Worm (Caenorhabditis elegans) whole organism, young adult: ENCODE results near the gene prdx-3.

Experiments used
- B0019.2 ChIP-seq: fragments of 200-800 bp; sonication (Bioruptor generic); conservative IDR thresholded peaks from 2 replicates; pipeline ENCODE4 v1.3.6; 2022; ENCODE audit warnings: missing genetic modification reagents, missing genetic modification characterization, missing compliant biosample characterization
- B0035.1 ChIP-seq: sonication (generic microtip); optimal IDR thresholded peaks from 2 replicates; lab custom pipeline; 2016; ENCODE audit warnings: missing genetic modification characterization, mild to moderate bottlenecking, missing compliant biosample characterization, missing genotype, missing genetic modification reagents
- F10E7.11 ChIP-seq: sonication (generic microtip); optimal IDR thresholded peaks from 2 replicates; lab custom pipeline; 2017; ENCODE audit warnings: mild to moderate bottlenecking, missing genetic modification characterization, moderate library complexity, missing compliant biosample characterization
- F23B12.7 ChIP-seq: sonication (generic microtip); optimal IDR thresholded peaks from 2 replicates; lab custom pipeline; 2017; ENCODE audit warnings: missing genetic modification characterization, mild to moderate bottlenecking, missing compliant biosample characterization, antibody characterized with exemption, moderate library complexity; ENCODE audit not compliant: insufficient read depth
- F33H1.4 ChIP-seq: fragments of 200-800 bp; sonication (Bioruptor generic); IDR thresholded peaks from 2 replicates; pipeline ENCODE4 v1.3.6; 2022; ENCODE audit warnings: missing genetic modification reagents, missing genetic modification characterization, missing compliant biosample characterization
- F52B5.7 ChIP-seq: sonication (generic microtip); optimal IDR thresholded peaks from 2 replicates; lab custom pipeline; 2016; ENCODE audit warnings: mild to moderate bottlenecking, missing genetic modification characterization, missing compliant biosample characterization
- Y95B8A.8 ChIP-seq: fragments of 200-800 bp; sonication (Bioruptor generic); IDR thresholded peaks from 2 replicates; pipeline ENCODE4 v1.3.6; 2022; ENCODE audit warnings: missing genetic modification reagents, missing genetic modification characterization, missing compliant biosample characterization
- ZK185.1 ChIP-seq: sonication (generic microtip); optimal IDR thresholded peaks from 2 replicates; lab custom pipeline; 2016; ENCODE audit warnings: mild to moderate bottlenecking, missing genetic modification characterization, missing compliant biosample characterization; ENCODE audit not compliant: poor library complexity, severe bottlenecking
- aptf-2 ChIP-seq: fragments of 200-800 bp; sonication (Bioruptor generic); conservative IDR thresholded peaks from 2 replicates; pipeline ENCODE4 v1.3.6; 2022; ENCODE audit warnings: missing genetic modification reagents, missing genetic modification characterization, missing compliant biosample characterization
- atf-7 ChIP-seq: sonication (generic microtip); optimal IDR thresholded peaks from 2 replicates; lab custom pipeline; 2017; ENCODE audit warnings: mild to moderate bottlenecking, missing genetic modification characterization, missing compliant biosample characterization
- athp-1 ChIP-seq: sonication (generic microtip); optimal IDR thresholded peaks from 2 replicates; lab custom pipeline; 2017; ENCODE audit warnings: mild to moderate bottlenecking, missing genetic modification characterization, missing compliant biosample characterization
- attf-5 ChIP-seq: fragments of 200-800 bp; sonication (Bioruptor generic); optimal IDR thresholded peaks from 2 replicates; lab custom pipeline; 2018; ENCODE audit warnings: mild to moderate bottlenecking, missing genetic modification characterization, missing compliant biosample characterization
- bed-1 ChIP-seq: fragments of 200-800 bp; sonication (Bioruptor generic); IDR thresholded peaks from 2 replicates; pipeline ENCODE4 v1.3.6; 2022; ENCODE audit warnings: missing genetic modification reagents, missing genetic modification characterization, missing compliant biosample characterization
- bed-2 ChIP-seq: fragments of 200-800 bp; sonication (Bioruptor generic); IDR thresholded peaks from 2 replicates; pipeline ENCODE4 v1.3.6; 2022; ENCODE audit warnings: missing genetic modification reagents, missing genetic modification characterization, missing compliant biosample characterization
- cebp-1 ChIP-seq, 2 experiments: fragments of 200-800 bp in 1 of 2; sonication (Bioruptor generic) in 1 of 2; sonication (generic microtip) in 1 of 2; IDR thresholded peaks in 1 of 2; optimal IDR thresholded peaks in 1 of 2; 2 replicates each; pipeline versions ENCODE4 v1.3.6 to Lab custom; 2017 to 2022; ENCODE audit warnings: missing compliant biosample characterization in 2 of 2, missing genetic modification characterization in 2 of 2, mild to moderate bottlenecking in 1 of 2, missing genetic modification reagents in 1 of 2, moderate library complexity in 1 of 2
- cebp-2 ChIP-seq: fragments of 200-800 bp; sonication (Bioruptor generic); IDR thresholded peaks from 2 replicates; pipeline ENCODE4 v1.3.6; 2022; ENCODE audit warnings: missing genetic modification characterization, missing compliant biosample characterization
- ceh-27 ChIP-seq: fragments of 200-800 bp; sonication (Bioruptor generic); optimal IDR thresholded peaks from 2 replicates; lab custom pipeline; 2018; ENCODE audit warnings: mild to moderate bottlenecking, missing genetic modification characterization, moderate library complexity, missing compliant biosample characterization
- ceh-91 ChIP-seq: fragments of 200-800 bp; sonication (Bioruptor generic); IDR thresholded peaks from 2 replicates; pipeline ENCODE4 v1.3.6; 2022; ENCODE audit warnings: missing genetic modification reagents, missing genetic modification characterization, missing compliant biosample characterization
- efl-1 ChIP-seq: fragments of 150-350 bp; optimal IDR thresholded peaks from 2 replicates; lab custom pipeline; 2014; ENCODE audit warnings: missing biosample characterization, missing genetic modification reagents, missing genetic modification characterization
- egl-44 ChIP-seq: fragments of 200-800 bp; sonication (Bioruptor generic); IDR thresholded peaks from 2 replicates; pipeline ENCODE4 v1.3.6; 2022; ENCODE audit warnings: missing genetic modification reagents, missing genetic modification characterization, missing compliant biosample characterization
- ekl-4 ChIP-seq: fragments of 200-800 bp; sonication (Bioruptor generic); IDR thresholded peaks from 2 replicates; pipeline ENCODE4 v1.3.6; 2022; ENCODE audit warnings: missing genetic modification reagents, missing genetic modification characterization, missing compliant biosample characterization
- ets-4 ChIP-seq: fragments of 200-800 bp; sonication (Bioruptor generic); optimal IDR thresholded peaks from 2 replicates; lab custom pipeline; 2018; ENCODE audit warnings: mild to moderate bottlenecking, missing genetic modification characterization, missing compliant biosample characterization
- fkh-3 ChIP-seq: sonication (generic microtip); optimal IDR thresholded peaks from 2 replicates; lab custom pipeline; 2016; ENCODE audit warnings: mild to moderate bottlenecking, missing genetic modification characterization, missing compliant biosample characterization
- gei-17 ChIP-seq: fragments of 200-800 bp; sonication (Bioruptor generic); optimal IDR thresholded peaks from 2 replicates; lab custom pipeline; 2018; ENCODE audit warnings: mild to moderate bottlenecking, missing genetic modification characterization, missing compliant biosample characterization
- hmg-1.2 ChIP-seq: fragments of 200-800 bp; sonication (Bioruptor generic); IDR thresholded peaks from 2 replicates; pipeline ENCODE4 v1.3.6; 2022; ENCODE audit warnings: missing genetic modification reagents, missing genetic modification characterization, missing compliant biosample characterization
- let-607 ChIP-seq, 2 experiments: fragments of 200-800 bp in 1 of 2; sonication (Bioruptor generic) in 1 of 2; sonication (generic microtip) in 1 of 2; optimal IDR thresholded peaks; 2 replicates each; lab custom pipeline; 2016 to 2018; ENCODE audit warnings: mild to moderate bottlenecking in 2 of 2, missing compliant biosample characterization in 2 of 2, missing genetic modification characterization in 2 of 2, moderate library complexity in 2 of 2, missing genotype in 1 of 2
- lin-35 ChIP-seq, 3 experiments: fragments of 150-350 bp in 2 of 3; sonication (generic microtip) in 1 of 3; optimal IDR thresholded peaks; 2 replicates each; lab custom pipeline; 2014 to 2018; ENCODE audit warnings: missing biosample characterization in 3 of 3, missing genetic modification characterization in 3 of 3, missing genetic modification reagents in 3 of 3
- lin-40 ChIP-seq: sonication (generic microtip); optimal IDR thresholded peaks from 2 replicates; lab custom pipeline; 2016; ENCODE audit warnings: missing genetic modification characterization, mild to moderate bottlenecking, missing compliant biosample characterization, missing genotype, missing genetic modification reagents
- lin-54 ChIP-seq: fragments of 200-800 bp; sonication (Bioruptor generic); optimal IDR thresholded peaks from 2 replicates; lab custom pipeline; 2018; ENCODE audit warnings: mild to moderate bottlenecking, missing genetic modification characterization, missing compliant biosample characterization
- lir-1 ChIP-seq: fragments of 200-800 bp; sonication (Bioruptor generic); conservative IDR thresholded peaks from 2 replicates; pipeline ENCODE4 v1.3.6; 2022; ENCODE audit warnings: missing genetic modification reagents, missing genetic modification characterization, missing compliant biosample characterization
- madf-3 ChIP-seq: fragments of 200-800 bp; sonication (Bioruptor generic); IDR thresholded peaks from 2 replicates; pipeline ENCODE4 v1.3.6; 2022; ENCODE audit warnings: missing genetic modification reagents, missing genetic modification characterization, missing compliant biosample characterization
- madf-6 ChIP-seq: fragments of 200-800 bp; sonication (Bioruptor generic); IDR thresholded peaks from 2 replicates; pipeline ENCODE4 v1.3.6; 2022; ENCODE audit warnings: missing genetic modification reagents, missing genetic modification characterization, missing compliant biosample characterization
- madf-8 ChIP-seq: fragments of 200-800 bp; sonication (Bioruptor generic); conservative IDR thresholded peaks from 2 replicates; pipeline ENCODE4 v1.3.6; 2022; ENCODE audit warnings: missing genetic modification reagents, missing genetic modification characterization, missing compliant biosample characterization
- mcd-1 ChIP-seq: fragments of 200-800 bp; sonication (Bioruptor generic); IDR thresholded peaks from 2 replicates; pipeline ENCODE4 v1.3.6; 2022; ENCODE audit warnings: missing genetic modification reagents, missing genetic modification characterization, missing compliant biosample characterization
- mel-28 ChIP-seq: sonication (generic microtip); optimal IDR thresholded peaks from 2 replicates; lab custom pipeline; 2016; ENCODE audit warnings: borderline replicate concordance, mild to moderate bottlenecking, missing genetic modification characterization, missing compliant biosample characterization
- mxl-1 ChIP-seq: sonication (generic microtip); optimal IDR thresholded peaks from 2 replicates; lab custom pipeline; 2016; ENCODE audit warnings: missing genetic modification characterization, missing compliant biosample characterization
- nhr-179 ChIP-seq: sonication (generic microtip); optimal IDR thresholded peaks from 2 replicates; lab custom pipeline; 2016; ENCODE audit warnings: mild to moderate bottlenecking, missing genetic modification characterization, missing compliant biosample characterization
- pbrm-1 ChIP-seq: fragments of 200-800 bp; sonication (Bioruptor generic); IDR thresholded peaks from 2 replicates; pipeline ENCODE4 v1.3.6; 2022; ENCODE audit warnings: missing genetic modification reagents, missing genetic modification characterization, missing compliant biosample characterization
- repo-1 ChIP-seq: sonication (generic microtip); optimal IDR thresholded peaks from 2 replicates; lab custom pipeline; 2017; ENCODE audit warnings: mild to moderate bottlenecking, missing genetic modification characterization, missing compliant biosample characterization
- rpc-1 ChIP-seq, 2 experiments: fragments of 150-350 bp in 1 of 2; sonication (generic microtip) in 1 of 2; optimal IDR thresholded peaks; 2 replicates each; lab custom pipeline; 2014 to 2018; ENCODE audit warnings: missing biosample characterization in 1 of 2, missing genetic modification characterization in 1 of 2, missing genetic modification reagents in 1 of 2, missing genotype in 1 of 2
- snpc-3.4 ChIP-seq: sonication (generic microtip); optimal IDR thresholded peaks from 2 replicates; lab custom pipeline; 2017; ENCODE audit warnings: missing genetic modification characterization, mild to moderate bottlenecking, missing compliant biosample characterization, antibody characterized with exemption, moderate library complexity, missing genotype, missing genetic modification reagents
- unc-130 ChIP-seq: sonication (generic microtip); optimal IDR thresholded peaks from 2 replicates; lab custom pipeline; 2016; ENCODE audit warnings: missing genetic modification reagents, missing genetic modification characterization, missing compliant biosample characterization
- ztf-18 ChIP-seq: sonication (generic microtip); optimal IDR thresholded peaks from 2 replicates; lab custom pipeline; 2016; ENCODE audit warnings: missing genotype, mild to moderate bottlenecking, missing genetic modification characterization, missing compliant biosample characterization
- ztf-6 ChIP-seq: fragments of 200-800 bp; sonication (Bioruptor generic); IDR thresholded peaks from 2 replicates; pipeline ENCODE4 v1.3.6; 2022; ENCODE audit warnings: missing genetic modification reagents, missing genetic modification characterization, missing compliant biosample characterization

prdx-3 gene

DNA sequence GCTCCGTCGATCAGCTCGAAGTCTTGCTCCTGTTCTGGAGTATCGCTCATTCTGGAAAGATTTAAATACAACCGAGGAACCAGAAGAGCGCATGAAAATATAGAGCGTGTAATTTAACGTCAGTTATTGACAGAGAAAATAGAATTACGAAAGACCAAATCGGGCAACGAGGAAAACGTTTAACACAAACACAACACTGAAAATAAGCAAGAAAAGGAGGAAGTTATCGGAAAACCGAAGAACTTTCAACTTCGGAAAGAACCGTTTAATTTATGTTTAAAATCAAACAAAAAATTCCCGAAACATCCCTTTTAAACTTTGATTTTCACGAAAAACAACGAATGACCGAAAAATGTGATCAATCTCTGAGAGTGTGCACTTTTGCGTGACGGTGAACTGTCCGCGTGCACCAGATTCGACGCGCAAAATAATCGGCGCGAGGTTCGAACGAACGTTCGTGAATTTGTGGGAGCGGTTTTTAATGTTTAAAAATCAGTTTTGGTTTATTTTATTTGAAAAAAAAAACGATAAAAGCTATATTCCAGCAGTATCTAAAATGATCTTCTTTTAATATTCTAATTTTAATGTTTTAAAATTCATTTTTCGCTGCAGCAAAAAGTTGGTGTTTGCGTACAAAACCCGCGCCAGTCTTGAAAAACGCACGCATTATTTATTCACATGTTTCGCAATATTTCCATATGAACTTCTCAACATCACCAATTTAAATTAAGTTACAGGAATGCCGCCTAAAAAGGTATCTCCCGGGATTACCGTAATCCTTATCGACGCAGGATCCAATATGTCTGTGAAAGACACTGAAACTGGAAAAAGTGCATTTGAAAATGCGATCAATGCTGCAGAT, 12.1 kb downstream of the prdx-3 start, which contains the start of the genes R07E5.7 and cku-80:
TSS of gene R07E5.7 (minus strand) at position 51 of the 862 bp plus-strand sequence.
TSS of gene cku-80 (plus strand) at position 732 of the 862 bp plus-strand sequence.
- no peak for TF ChIP-seq B0019.2 (GFP tag; lab: Robert Waterston, UW)
- peak; percentile 28 for TF ChIP-seq lin-40 (tag; lab: Kevin White, UChicago)
- no peak for TF ChIP-seq repo-1
- TF ChIP-seq F10E7.11 (tag; lab: Kevin White, UChicago): no peak
- no peak for TF ChIP-seq bed-1 (GFP tag; lab: Robert Waterston, UW)
- peak; percentile 11; the same call in 1 of the 2 replicates for TF ChIP-seq ekl-4 (GFP tag; lab: Robert Waterston, UW)
- TF ChIP-seq ceh-27 (GFP tag; lab: Kevin White, UChicago): peak; percentile 23
- TF ChIP-seq ztf-18 (tag; lab: Kevin White, UChicago): no peak
- no peak for TF ChIP-seq madf-3
- peak; percentile 70 for TF ChIP-seq F23B12.7 (tag; lab: Kevin White, UChicago)
- no peak for TF ChIP-seq rpc-1 (optimal IDR thresholded peaks at IDR 0.05; lab: Kevin White, UChicago)
- TF ChIP-seq rpc-1 (tag; optimal IDR thresholded peaks at IDR 0.05; lab: Kevin White, UChicago): no peak
- TF ChIP-seq attf-5 (GFP tag; lab: Kevin White, UChicago): peak; percentile 79
- TF ChIP-seq bed-2: no peak
- no peak for TF ChIP-seq lir-1 (GFP tag; lab: Robert Waterston, UW)
- TF ChIP-seq athp-1 (tag; lab: Kevin White, UChicago): no peak
- no peak for TF ChIP-seq ets-4 (GFP tag; lab: Kevin White, UChicago)
- no peak for TF ChIP-seq cebp-2 (GFP tag; lab: Robert Waterston, UW)
- TF ChIP-seq B0035.1 (tag; lab: Kevin White, UChicago): no peak
- no peak for TF ChIP-seq nhr-179
- TF ChIP-seq ztf-6: no peak
- TF ChIP-seq atf-7 (tag; lab: Kevin White, UChicago): no peak
- peak; percentile 59 for TF ChIP-seq mcd-1 (GFP tag; lab: Robert Waterston, UW)
- TF ChIP-seq egl-44 (GFP tag; lab: Robert Waterston, UW): no peak
- TF ChIP-seq Y95B8A.8: no peak
- TF ChIP-seq hmg-1.2 (GFP tag; lab: Robert Waterston, UW): peak; percentile 39
- TF ChIP-seq lin-35 (GFP tag; optimal IDR thresholded peaks at IDR 0.05; lab: Kevin White, UChicago): peak in 1 of 3 experiments; percentile 62
- no peak for TF ChIP-seq aptf-2 (GFP tag; lab: Robert Waterston, UW)
- TF ChIP-seq cebp-1 (GFP tag; IDR thresholded peaks at IDR 0.05; lab: Robert Waterston, UW): peak; percentile 71
- TF ChIP-seq cebp-1 (tag; optimal IDR thresholded peaks at IDR 0.05; lab: Kevin White, UChicago): peak; percentile 94
- TF ChIP-seq ceh-91 (GFP tag; lab: Robert Waterston, UW): no peak
- peak; percentile 79 for TF ChIP-seq lin-54 (GFP tag; lab: Kevin White, UChicago)
- no peak for TF ChIP-seq unc-130 (GFP tag; lab: Kevin White, UChicago)
- no peak for TF ChIP-seq gei-17 (GFP tag; lab: Kevin White, UChicago)
- no peak for TF ChIP-seq mxl-1 (tag; lab: Kevin White, UChicago)
- TF ChIP-seq madf-6 (GFP tag; lab: Robert Waterston, UW): peak; percentile 62; the same call in 1 of the 2 replicates
- no peak for TF ChIP-seq F52B5.7 (tag; lab: Kevin White, UChicago)
- TF ChIP-seq let-607 (tag; optimal IDR thresholded peaks at IDR 0.05; lab: Kevin White, UChicago): peak in 1 of 2 experiments; percentile 6
- TF ChIP-seq efl-1: peak; percentile 69
- no peak for TF ChIP-seq mel-28 (tag; lab: Kevin White, UChicago)
- TF ChIP-seq madf-8: peak; percentile 23; the same call in 1 of the 2 replicates
- TF ChIP-seq F33H1.4 (GFP tag; lab: Robert Waterston, UW): peak; percentile 45
- TF ChIP-seq pbrm-1 (GFP tag; lab: Robert Waterston, UW): peak; percentile 46; the same call in 1 of the 2 replicates
- TF ChIP-seq fkh-3 (tag; lab: Kevin White, UChicago): no peak
- TF ChIP-seq snpc-3.4 (tag; lab: Kevin White, UChicago): peak; percentile 60
- TF ChIP-seq ZK185.1 (tag; lab: Kevin White, UChicago): peak; percentile 0
